Fruit fly (Drosophila melanogaster) whole organism, embryonic: Measurements from ENCODE around the gene flw.

Experiments
- BEAF-32 ChIP-seq: fragments of 200-800 bp; sonication (Bioruptor generic); optimal IDR thresholded peaks from 3 replicates; lab custom pipeline; 2017; ENCODE audit warnings: missing biosample characterization, missing genetic modification characterization, mild to moderate bottlenecking, moderate library complexity, missing genetic modification reagents
- C15 ChIP-seq: fragments of 200-800 bp; sonication (Bioruptor generic); IDR thresholded peaks from 3 replicates; pipeline ENCODE4 v1.3.6; 2022; ENCODE audit warnings: missing biosample characterization, missing genetic modification characterization
- CG12659 ChIP-seq: fragments of 200-800 bp; sonication (Bioruptor generic); optimal IDR thresholded peaks from 3 replicates; lab custom pipeline; 2017; ENCODE audit warnings: mild to moderate bottlenecking, missing biosample characterization, missing genetic modification reagents, missing genetic modification characterization
- CG13894 ChIP-seq: fragments of 200-800 bp; sonication (Bioruptor generic); optimal IDR thresholded peaks from 3 replicates; lab custom pipeline; 2018; ENCODE audit warnings: missing biosample characterization, mild to moderate bottlenecking, missing genetic modification characterization, moderate library complexity
- CG1603 ChIP-seq: fragments of 200-800 bp; sonication (Bioruptor generic); optimal IDR thresholded peaks from 2 replicates; lab custom pipeline; 2019; ENCODE audit warnings: missing biosample characterization, mild to moderate bottlenecking, missing genetic modification characterization, moderate library complexity
- CG17802 ChIP-seq: fragments of 200-800 bp; sonication (Bioruptor generic); optimal IDR thresholded peaks from 2 replicates; lab custom pipeline; 2018; ENCODE audit warnings: missing biosample characterization, mild to moderate bottlenecking, missing genetic modification characterization, moderate library complexity
- CG3065 ChIP-seq: fragments of 200-800 bp; sonication (Bioruptor generic); optimal IDR thresholded peaks from 2 replicates; lab custom pipeline; 2016; ENCODE audit warnings: missing biosample characterization, missing genetic modification characterization
- CG3281 ChIP-seq: fragments of 200-800 bp; sonication (Bioruptor generic); optimal IDR thresholded peaks from 3 replicates; lab custom pipeline; 2017; ENCODE audit warnings: missing biosample characterization, mild to moderate bottlenecking, missing genetic modification characterization
- CG33213 ChIP-seq: fragments of 200-800 bp; sonication (Bioruptor generic); optimal IDR thresholded peaks from 3 replicates; lab custom pipeline; 2016; ENCODE audit warnings: missing biosample characterization, missing genetic modification characterization
- CG4328 ChIP-seq: fragments of 200-800 bp; sonication (Bioruptor generic); optimal IDR thresholded peaks from 3 replicates; lab custom pipeline; 2017; ENCODE audit warnings: missing biosample characterization, missing genetic modification reagents, missing genetic modification characterization
- CG7556 ChIP-seq: fragments of 200-800 bp; sonication (Bioruptor generic); optimal IDR thresholded peaks from 2 replicates; lab custom pipeline; 2017; ENCODE audit warnings: missing biosample characterization, mild to moderate bottlenecking, missing genetic modification characterization
- CG8924 ChIP-seq: fragments of 200-800 bp; optimal IDR thresholded peaks from 3 replicates; lab custom pipeline; 2019; ENCODE audit warnings: missing biosample characterization, mild to moderate bottlenecking, missing genetic modification characterization, moderate library complexity
- CG9727 ChIP-seq: fragments of 200-800 bp; sonication (Bioruptor generic); optimal IDR thresholded peaks from 3 replicates; lab custom pipeline; 2017; ENCODE audit warnings: missing biosample characterization, mild to moderate bottlenecking, missing genetic modification characterization
- CG9932 ChIP-seq: fragments of 200-800 bp; sonication (Bioruptor generic); IDR thresholded peaks from 2 replicates; pipeline ENCODE4 v1.3.6; 2022; ENCODE audit warnings: missing biosample characterization, missing genetic modification characterization
- Dbx ChIP-seq: fragments of 200-800 bp; sonication (Bioruptor generic); IDR thresholded peaks from 3 replicates; pipeline ENCODE4 v1.3.6; 2022; ENCODE audit warnings: missing biosample characterization, missing genetic modification characterization
- Deaf1 ChIP-seq: fragments of 200-800 bp; optimal IDR thresholded peaks from 3 replicates; lab custom pipeline; 2019; ENCODE audit warnings: missing biosample characterization, mild to moderate bottlenecking, missing genetic modification characterization, moderate library complexity
- Dp ChIP-seq: fragments of 200-800 bp; sonication (Bioruptor generic); optimal IDR thresholded peaks from 2 replicates; lab custom pipeline; 2018; ENCODE audit warnings: missing biosample characterization, mild to moderate bottlenecking, missing genetic modification characterization, moderate library complexity
- Fer3 ChIP-seq: fragments of 200-800 bp; sonication (Bioruptor generic); optimal IDR thresholded peaks from 2 replicates; lab custom pipeline; 2018; ENCODE audit warnings: missing biosample characterization, mild to moderate bottlenecking, missing genetic modification characterization, moderate library complexity
- HHEX ChIP-seq: fragments of 200-800 bp; sonication (Bioruptor generic); optimal IDR thresholded peaks from 3 replicates; lab custom pipeline; 2017; ENCODE audit warnings: missing biosample characterization, mild to moderate bottlenecking, missing genetic modification characterization, missing genetic modification reagents
- HmgD ChIP-seq: fragments of 200-800 bp; sonication (Bioruptor generic); optimal IDR thresholded peaks from 3 replicates; lab custom pipeline; 2016; ENCODE audit warnings: missing biosample characterization, missing genetic modification characterization
- Hr51 ChIP-seq, 2 experiments: fragments of 200-800 bp; sonication (Bioruptor generic); optimal IDR thresholded peaks; 2 replicates in 1 of 2; 3 replicates in 1 of 2; lab custom pipeline; 2016 to 2018; ENCODE audit warnings: missing biosample characterization in 2 of 2, missing genetic modification characterization in 2 of 2, mild to moderate bottlenecking in 1 of 2, moderate library complexity in 1 of 2
- Rx ChIP-seq: fragments of 200-800 bp; sonication (Bioruptor generic); IDR thresholded peaks from 2 replicates; pipeline ENCODE4 v1.3.6; 2022; ENCODE audit warnings: missing biosample characterization, missing genetic modification characterization
- Sry-δ ChIP-seq: fragments of 200-800 bp; sonication (Bioruptor generic); optimal IDR thresholded peaks from 2 replicates; lab custom pipeline; 2016; ENCODE audit warnings: missing biosample characterization, missing genetic modification characterization
- ab ChIP-seq: fragments of 200-800 bp; sonication (Bioruptor generic); optimal IDR thresholded peaks from 2 replicates; lab custom pipeline; 2016; ENCODE audit warnings: missing biosample characterization, missing genetic modification characterization
- ac ChIP-seq: fragments of 200-800 bp; sonication (Bioruptor generic); optimal IDR thresholded peaks from 3 replicates; lab custom pipeline; 2017; ENCODE audit warnings: missing biosample characterization, mild to moderate bottlenecking, missing genetic modification characterization
- ato ChIP-seq: fragments of 200-800 bp; sonication (Bioruptor generic); IDR thresholded peaks from 2 replicates; pipeline ENCODE4 v1.3.6; 2022; ENCODE audit warnings: missing biosample characterization, missing genetic modification characterization; ENCODE audit not compliant: partially characterized antibody
- bab2 ChIP-seq: fragments of 200-800 bp; sonication (Bioruptor generic); optimal IDR thresholded peaks from 2 replicates; lab custom pipeline; 2016; ENCODE audit warnings: missing biosample characterization, missing genetic modification characterization
- chinmo ChIP-seq: fragments of 200-800 bp; sonication (Bioruptor generic); IDR thresholded peaks from 4 replicates; pipeline ENCODE4 v1.3.6; 2022; ENCODE audit warnings: missing biosample characterization, missing genetic modification characterization; ENCODE audit not compliant: partially characterized antibody
- crp ChIP-seq, 2 experiments: fragments of 200-800 bp; sonication (Bioruptor generic); optimal IDR thresholded peaks; 2 replicates in 1 of 2; 3 replicates in 1 of 2; lab custom pipeline; 2017; ENCODE audit warnings: missing biosample characterization in 2 of 2, missing genetic modification characterization in 2 of 2, mild to moderate bottlenecking in 1 of 2, moderate library complexity in 1 of 2
- gce ChIP-seq: fragments of 200-800 bp; sonication (Bioruptor generic); IDR thresholded peaks from 3 replicates; pipeline ENCODE4 v1.3.6; 2022; ENCODE audit warnings: missing biosample characterization, missing genetic modification characterization
- gro ChIP-seq: fragments of 200-800 bp; sonication (Bioruptor generic); optimal IDR thresholded peaks from 2 replicates; lab custom pipeline; 2016; ENCODE audit warnings: missing biosample characterization, missing genetic modification characterization
- hb ChIP-seq: fragments of 200-800 bp; sonication (Bioruptor generic); IDR thresholded peaks from 3 replicates; pipeline ENCODE4 v1.3.6; 2022; ENCODE audit warnings: missing biosample characterization, missing genetic modification characterization; ENCODE audit not compliant: partially characterized antibody
- ind ChIP-seq: fragments of 200-800 bp; sonication (Bioruptor generic); optimal IDR thresholded peaks from 3 replicates; lab custom pipeline; 2016; ENCODE audit warnings: missing biosample characterization, missing genetic modification characterization
- inv ChIP-seq: fragments of 200-800 bp; sonication (Bioruptor generic); IDR thresholded peaks from 2 replicates; pipeline ENCODE4 v1.3.6; 2022; ENCODE audit warnings: missing biosample characterization, missing genetic modification characterization; ENCODE audit not compliant: partially characterized antibody
- kah ChIP-seq: fragments of 200-800 bp; sonication (Bioruptor generic); optimal IDR thresholded peaks from 2 replicates; lab custom pipeline; 2018; ENCODE audit warnings: missing biosample characterization, mild to moderate bottlenecking, missing genetic modification characterization
- knrl ChIP-seq: fragments of 200-800 bp; sonication (Bioruptor generic); IDR thresholded peaks from 3 replicates; pipeline ENCODE4 v1.3.6; 2022; ENCODE audit warnings: missing biosample characterization, missing genetic modification characterization; ENCODE audit not compliant: partially characterized antibody
- lab ChIP-seq: fragments of 200-800 bp; sonication (Bioruptor generic); optimal IDR thresholded peaks from 3 replicates; lab custom pipeline; 2017; ENCODE audit warnings: missing biosample characterization, missing genetic modification characterization, mild to moderate bottlenecking, moderate library complexity, missing genetic modification reagents
- lbe ChIP-seq: fragments of 200-800 bp; sonication (Bioruptor generic); optimal IDR thresholded peaks from 2 replicates; lab custom pipeline; 2016; ENCODE audit warnings: missing biosample characterization, mild to moderate bottlenecking, missing genetic modification characterization
- lilli ChIP-seq: fragments of 200-800 bp; sonication (Bioruptor generic); optimal IDR thresholded peaks from 3 replicates; lab custom pipeline; 2016; ENCODE audit warnings: missing biosample characterization, missing genetic modification characterization
- lmd ChIP-seq: fragments of 200-800 bp; sonication (Bioruptor generic); IDR thresholded peaks from 2 replicates; pipeline ENCODE4 v1.3.6; 2022; ENCODE audit warnings: missing biosample characterization, missing genetic modification characterization
- repo ChIP-seq: fragments of 200-800 bp; sonication (Bioruptor generic); optimal IDR thresholded peaks from 2 replicates; lab custom pipeline; 2016; ENCODE audit warnings: missing biosample characterization, missing genetic modification characterization
- sd ChIP-seq: fragments of 200-800 bp; sonication (Bioruptor generic); optimal IDR thresholded peaks from 3 replicates; lab custom pipeline; 2018; ENCODE audit warnings: missing biosample characterization, mild to moderate bottlenecking, missing genetic modification characterization, moderate library complexity
- sna ChIP-seq: fragments of 200-800 bp; sonication (Bioruptor generic); IDR thresholded peaks from 2 replicates; pipeline ENCODE4 v1.3.6; 2022; ENCODE audit warnings: missing biosample characterization, missing genetic modification characterization; ENCODE audit not compliant: partially characterized antibody
- stwl ChIP-seq: fragments of 200-800 bp; sonication (Bioruptor generic); optimal IDR thresholded peaks from 3 replicates; lab custom pipeline; 2018; ENCODE audit warnings: missing biosample characterization, mild to moderate bottlenecking, missing genetic modification characterization, moderate library complexity
- tap ChIP-seq: fragments of 200-800 bp; optimal IDR thresholded peaks from 3 replicates; lab custom pipeline; 2019; ENCODE audit warnings: missing biosample characterization, mild to moderate bottlenecking, missing genetic modification characterization, moderate library complexity
- tin ChIP-seq: fragments of 200-800 bp; sonication (Bioruptor generic); optimal IDR thresholded peaks from 3 replicates; lab custom pipeline; 2016; ENCODE audit warnings: missing biosample characterization, missing genetic modification characterization
- wek ChIP-seq: fragments of 200-800 bp; sonication (Bioruptor generic); optimal IDR thresholded peaks from 3 replicates; lab custom pipeline; 2018; ENCODE audit warnings: missing biosample characterization, mild to moderate bottlenecking, missing genetic modification characterization, moderate library complexity
- wor ChIP-seq: fragments of 200-800 bp; sonication (Bioruptor generic); IDR thresholded peaks from 2 replicates; pipeline ENCODE4 v1.3.6; 2022; ENCODE audit warnings: missing biosample characterization, missing genetic modification characterization

The flw gene

dm6 chrX:10365748-10366415, 19.9 kb upstream of the flw start (continued):
- peak; percentile 87 for TF ChIP-seq sna
- TF ChIP-seq CG1603 (tag; lab: Kevin White, UChicago) = peak; percentile 82
- TF ChIP-seq Dbx (GFP tag; lab: Robert Waterston, UW) = 0 out of 3 replicates have a peak, but pooled peaks have one; percentile 52
- no peak for TF ChIP-seq C15 (GFP tag; lab: Robert Waterston, UW)
- TF ChIP-seq hb (GFP tag; lab: Robert Waterston, UW) = peak; percentile 96
- peak; percentile 0 to 12 for TF ChIP-seq Hr51 (GFP tag; optimal IDR thresholded peaks at IDR 0.05; lab: Kevin White, UChicago)
- no peak for TF ChIP-seq repo (GFP tag; lab: Kevin White, UChicago)
- TF ChIP-seq lilli = peak; percentile 13
- no peak for TF ChIP-seq tap (tag; lab: Kevin White, UChicago)
- no peak for TF ChIP-seq CG3065 (GFP tag; lab: Kevin White, UChicago)
- peak; percentile 15 for TF ChIP-seq kah (GFP tag; lab: Kevin White, UChicago)
- peak; percentile 83 for TF ChIP-seq knrl
- TF ChIP-seq CG8924 (tag; lab: Kevin White, UChicago) = peak; percentile 61
- no peak for TF ChIP-seq crp (GFP tag; optimal IDR thresholded peaks at IDR 0.05; lab: Kevin White, UChicago)
- no peak for TF ChIP-seq bab2 (GFP tag; lab: Kevin White, UChicago)
- 0 out of 3 replicates have a peak, but pooled peaks have one; percentile 21 for TF ChIP-seq gce (GFP tag; lab: Robert Waterston, UW)
- TF ChIP-seq sd = peak; percentile 82
- TF ChIP-seq ato = peak; percentile 97
- peak; percentile 24 for TF ChIP-seq CG3281 (GFP tag; lab: Kevin White, UChicago)
- peak; percentile 2 for TF ChIP-seq tin (GFP tag; lab: Kevin White, UChicago)
- TF ChIP-seq lbe (GFP tag; lab: Kevin White, UChicago) = peak; percentile 47
- TF ChIP-seq ind (GFP tag; lab: Kevin White, UChicago) = no peak
- TF ChIP-seq CG7556 = peak; percentile 1
- peak; percentile 86 for TF ChIP-seq BEAF-32 (GFP tag; lab: Kevin White, UChicago)
- TF ChIP-seq CG4328 = no peak
- peak; percentile 36 for TF ChIP-seq CG12659
- no peak for TF ChIP-seq CG17802
- peak; percentile 92 for TF ChIP-seq chinmo (GFP tag; lab: Robert Waterston, UW)
- TF ChIP-seq CG9932 (GFP tag; lab: Robert Waterston, UW) = peak; percentile 33; the same call in 1 of the 2 replicates
- peak; percentile 14 for TF ChIP-seq lab
- TF ChIP-seq lmd = no peak
- peak; percentile 42 for TF ChIP-seq HHEX (GFP tag; lab: Kevin White, UChicago)
- no peak for TF ChIP-seq CG9727 (GFP tag; lab: Kevin White, UChicago)
- TF ChIP-seq CG33213 (GFP tag; lab: Kevin White, UChicago) = peak; percentile 28
- TF ChIP-seq wor (GFP tag; lab: Robert Waterston, UW) = no peak
- TF ChIP-seq ab (GFP tag; lab: Kevin White, UChicago) = no peak
- peak; percentile 23 for TF ChIP-seq wek
- peak; percentile 83 for TF ChIP-seq inv
- peak; percentile 33 for TF ChIP-seq gro
- peak; percentile 6 for TF ChIP-seq ac (GFP tag; lab: Kevin White, UChicago)
- peak; percentile 94 for TF ChIP-seq Sry-δ (GFP tag; lab: Kevin White, UChicago)
- peak; percentile 68 for TF ChIP-seq Dp (GFP tag; lab: Kevin White, UChicago)
- TF ChIP-seq Rx (GFP tag; lab: Robert Waterston, UW) = no peak
- TF ChIP-seq Deaf1 (tag; lab: Kevin White, UChicago) = peak; percentile 34
- TF ChIP-seq CG13894 (tag; lab: Kevin White, UChicago) = peak; percentile 31
- peak; percentile 76 for TF ChIP-seq stwl
- TF ChIP-seq Fer3 (tag; lab: Kevin White, UChicago) = no peak
- no peak for TF ChIP-seq HmgD (GFP tag; lab: Kevin White, UChicago)
